Fruit fly (Drosophila melanogaster) whole organism, adult: ENCODE data around the gene Kdm5.

Source experiments
- CG11617 ChIP-seq: fragments of 200-800 bp; sonication (Bioruptor generic); optimal IDR thresholded peaks from 2 replicates; lab custom pipeline; 2017; ENCODE audit warnings: mild to moderate bottlenecking, missing biosample characterization, missing genetic modification reagents, missing genetic modification characterization
- CG12768 ChIP-seq: fragments of 200-800 bp; sonication (Bioruptor generic); optimal IDR thresholded peaks from 2 replicates; lab custom pipeline; 2017; ENCODE audit warnings: missing biosample characterization, missing genetic modification characterization, mild to moderate bottlenecking, moderate library complexity, missing genetic modification reagents
- CG14711 ChIP-seq: fragments of 200-800 bp; sonication (Bioruptor generic); optimal IDR thresholded peaks from 2 replicates; lab custom pipeline; 2018; ENCODE audit warnings: missing biosample characterization, mild to moderate bottlenecking, missing genetic modification characterization, moderate library complexity
- CG33017 ChIP-seq: fragments of 200-800 bp; sonication (Bioruptor generic); optimal IDR thresholded peaks from 2 replicates; lab custom pipeline; 2018; ENCODE audit warnings: missing biosample characterization, mild to moderate bottlenecking, missing genetic modification characterization, moderate library complexity
- CG5204 ChIP-seq: fragments of 200-800 bp; sonication (Bioruptor generic); optimal IDR thresholded peaks from 2 replicates; lab custom pipeline; 2016; ENCODE audit warnings: missing biosample characterization, missing genetic modification characterization
- CG7045 ChIP-seq: fragments of 200-800 bp; sonication (Bioruptor generic); optimal IDR thresholded peaks from 2 replicates; lab custom pipeline; 2017; ENCODE audit warnings: missing biosample characterization, mild to moderate bottlenecking, missing genetic modification characterization
- CG7101 ChIP-seq: fragments of 200-800 bp; sonication (Bioruptor generic); optimal IDR thresholded peaks from 2 replicates; lab custom pipeline; 2018; ENCODE audit warnings: missing biosample characterization, mild to moderate bottlenecking, missing genetic modification characterization, moderate library complexity
- Clk ChIP-seq: fragments of 200-800 bp; sonication (Bioruptor generic); optimal IDR thresholded peaks from 2 replicates; lab custom pipeline; 2017; ENCODE audit warnings: missing biosample characterization, missing genetic modification characterization
- Crg-1 ChIP-seq: fragments of 200-800 bp; sonication (Bioruptor generic); optimal IDR thresholded peaks from 2 replicates; lab custom pipeline; 2016; ENCODE audit warnings: missing biosample characterization, missing genetic modification characterization
- Hr96 ChIP-seq: fragments of 200-800 bp; sonication (Bioruptor generic); optimal IDR thresholded peaks from 2 replicates; lab custom pipeline; 2016; ENCODE audit warnings: missing biosample characterization, missing genetic modification characterization
- Mnt ChIP-seq: fragments of 200-800 bp; sonication (Bioruptor generic); optimal IDR thresholded peaks from 2 replicates; lab custom pipeline; 2016; ENCODE audit warnings: missing biosample characterization, mild to moderate bottlenecking, missing genetic modification characterization
- bab1 ChIP-seq: fragments of 200-800 bp; sonication (Bioruptor generic); optimal IDR thresholded peaks from 3 replicates; lab custom pipeline; 2019; ENCODE audit warnings: missing biosample characterization, mild to moderate bottlenecking, missing genetic modification characterization, moderate library complexity
- cic ChIP-seq: fragments of 200-800 bp; sonication (Bioruptor generic); optimal IDR thresholded peaks from 2 replicates; lab custom pipeline; 2017; ENCODE audit warnings: missing biosample characterization, mild to moderate bottlenecking, missing genetic modification characterization, moderate library complexity
- cnc ChIP-seq, 2 experiments: fragments of >200 bp; optimal IDR thresholded peaks; 2 replicates each; lab custom pipeline; 2017
- kay ChIP-seq: fragments of 200-800 bp; sonication (Bioruptor generic); peaks from one replicate; lab custom pipeline; 2016; ENCODE audit warnings: missing biosample characterization, missing genetic modification characterization, borderline replicate concordance
- ovo ChIP-seq: fragments of 200-800 bp; sonication (Bioruptor generic); optimal IDR thresholded peaks from 2 replicates; lab custom pipeline; 2016; ENCODE audit warnings: missing biosample characterization, missing genetic modification characterization
- pad ChIP-seq: fragments of 200-800 bp; sonication (Bioruptor generic); optimal IDR thresholded peaks from 3 replicates; lab custom pipeline; 2017; ENCODE audit warnings: missing biosample characterization, missing genetic modification characterization, mild to moderate bottlenecking, moderate library complexity, missing genetic modification reagents
- tj ChIP-seq: fragments of 200-800 bp; sonication (Bioruptor generic); optimal IDR thresholded peaks from 3 replicates; lab custom pipeline; 2017; ENCODE audit warnings: missing biosample characterization, mild to moderate bottlenecking, missing genetic modification characterization, moderate library complexity
- toe ChIP-seq: fragments of 200-800 bp; sonication (Bioruptor generic); optimal IDR thresholded peaks from 2 replicates; lab custom pipeline; 2016; ENCODE audit warnings: missing biosample characterization, missing genetic modification characterization

Gene Kdm5

DNA sequence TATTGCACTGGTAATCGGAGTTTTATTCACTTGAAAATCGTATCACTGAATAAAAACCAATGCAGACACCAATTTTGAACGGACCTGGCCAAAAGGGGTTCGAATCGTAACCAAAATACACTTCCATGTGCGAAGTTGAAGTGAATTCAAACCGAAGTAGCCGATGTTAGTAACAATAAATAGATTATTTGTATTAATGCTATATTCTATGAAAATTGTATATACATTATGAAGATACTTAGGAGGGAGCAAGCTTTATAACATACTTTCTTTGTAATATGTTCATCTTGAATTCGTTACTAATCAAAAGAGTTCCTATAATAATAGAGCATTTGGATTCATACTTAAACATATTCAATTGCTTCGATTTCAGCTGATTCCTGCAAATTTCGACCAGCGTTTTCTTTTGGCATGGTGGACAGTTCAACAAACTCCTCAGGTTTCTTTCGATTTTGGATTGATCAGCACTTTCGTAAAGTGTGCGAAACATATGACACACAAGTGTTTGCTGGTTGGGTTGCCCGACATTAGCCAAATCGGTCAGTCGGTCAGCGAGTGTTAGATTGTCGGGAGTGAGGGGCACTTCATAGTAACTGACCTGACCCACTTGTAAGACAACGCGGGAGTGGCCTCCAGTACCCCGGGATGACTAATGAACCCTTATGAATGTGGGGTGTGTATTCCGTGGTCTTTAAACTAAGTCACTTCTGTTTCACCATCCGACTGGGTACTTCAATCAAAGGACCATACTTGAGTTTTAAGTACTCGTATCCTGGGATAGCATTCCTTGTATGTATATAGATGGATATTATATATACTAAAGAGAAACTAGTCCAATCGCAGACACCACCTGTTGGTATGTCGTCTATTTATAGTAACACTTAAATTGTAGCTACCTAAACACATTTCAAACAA lies 31.3 kb downstream of the Kdm5 start, which contains the start of the genes CG13992 and Ucp4C:
Gene CG13992 (minus strand): TSS at position 51 of the 915 bp plus-strand sequence.
Gene Ucp4C (plus strand): TSS at position 865 of the 915 bp plus-strand sequence.
- TF ChIP-seq CG7045 (GFP tag; lab: Kevin White, UChicago) (no peak), bab1 (GFP tag; lab: Kevin White, UChicago) (peak; percentile 21), toe (GFP tag; lab: Kevin White, UChicago) (no peak), tj (GFP tag; lab: Kevin White, UChicago) (peak; percentile 99)

DNA sequence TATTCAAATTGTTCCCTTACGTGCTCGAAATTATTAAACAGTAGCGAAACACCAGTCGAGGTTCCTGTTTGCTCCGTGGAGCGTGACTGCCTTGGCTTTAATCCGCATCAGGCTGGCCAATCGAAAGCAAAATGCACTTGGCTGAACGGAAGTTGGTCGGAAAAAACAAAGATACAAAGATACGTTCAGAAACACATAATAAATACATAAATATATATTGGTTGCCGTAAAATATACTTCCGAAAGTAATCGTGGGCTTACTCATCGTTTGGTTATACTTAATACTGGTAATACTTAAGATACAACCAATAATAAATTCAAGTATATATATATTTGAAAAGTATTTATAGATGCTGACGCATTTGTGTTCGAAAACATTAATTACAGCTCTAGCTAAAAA lies 34.5 kb downstream of the Kdm5 start, which contains the start of gene psd:
Gene psd (minus strand): TSS at position 101 of the 400 bp plus-strand sequence.
- TF ChIP-seq cic (no peak), CG14711 (no peak), Hr96 (GFP tag; lab: Kevin White, UChicago) (no peak), Clk (GFP tag; lab: Kevin White, UChicago) (no peak), CG33017 (tag; lab: Kevin White, UChicago) (no peak), CG5204 (GFP tag; lab: Kevin White, UChicago) (no peak), CG11617 (no peak), CG12768 (GFP tag; lab: Kevin White, UChicago) (no peak), CG7045 (GFP tag; lab: Kevin White, UChicago) (no peak), bab1 (GFP tag; lab: Kevin White, UChicago) (no peak), Mnt (GFP tag; lab: Kevin White, UChicago) (no peak), pad (GFP tag; lab: Kevin White, UChicago) (no peak), CG7101 (tag; lab: Kevin White, UChicago) (no peak), toe (GFP tag; lab: Kevin White, UChicago) (no peak), cnc (optimal IDR thresholded peaks at IDR 0.05; lab: Kevin White, UChicago) (no peak), ovo (no peak), tj (GFP tag; lab: Kevin White, UChicago) (no peak)

DNA sequence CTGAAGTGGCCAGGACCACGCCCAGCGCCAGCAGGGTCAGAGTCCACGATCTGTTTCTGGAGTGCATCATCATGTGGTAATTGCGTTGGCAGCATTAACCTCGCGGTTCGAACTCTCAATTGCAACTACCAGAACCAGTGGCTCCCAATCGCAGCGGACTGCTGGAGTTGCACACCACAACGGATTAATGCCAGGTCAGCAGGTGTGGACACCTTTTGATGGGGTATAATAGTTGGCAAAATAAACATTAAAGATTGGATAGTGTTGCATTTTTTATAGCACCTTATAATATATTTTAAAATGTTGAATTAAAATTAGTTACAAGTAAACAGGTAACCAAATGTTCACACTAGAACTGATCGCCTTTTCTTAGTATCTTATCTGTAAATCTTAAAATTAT lies 35.1 kb downstream of the Kdm5 start:
- TF ChIP-seq tj (GFP tag; lab: Kevin White, UChicago) (peak; percentile 94), cnc (optimal IDR thresholded peaks at IDR 0.05; lab: Kevin White, UChicago) (no peak)

DNA sequence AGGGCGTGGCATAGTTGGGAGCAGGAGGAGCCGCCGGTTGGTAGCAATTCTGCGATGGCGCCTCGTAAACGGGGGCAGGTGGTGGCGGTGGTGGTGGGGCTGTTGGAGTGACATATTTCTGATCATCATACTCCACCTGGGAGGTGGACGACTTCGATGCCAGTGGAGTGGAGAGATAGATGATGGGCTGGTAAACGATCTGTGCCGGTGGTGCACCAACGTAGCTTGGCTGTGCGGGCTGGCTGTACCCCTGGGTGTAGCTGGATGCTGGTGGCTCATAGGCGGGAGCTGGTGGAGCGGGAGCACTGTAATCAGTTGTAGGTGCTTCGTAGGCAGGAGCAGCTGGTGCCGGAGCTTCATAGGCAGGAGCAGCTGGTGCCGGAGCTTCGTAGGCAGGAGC lies 36.0 kb downstream of the Kdm5 start:
- TF ChIP-seq CG12768 (GFP tag; lab: Kevin White, UChicago) (no peak), pad (GFP tag; lab: Kevin White, UChicago) (no peak), ovo (no peak)

DNA sequence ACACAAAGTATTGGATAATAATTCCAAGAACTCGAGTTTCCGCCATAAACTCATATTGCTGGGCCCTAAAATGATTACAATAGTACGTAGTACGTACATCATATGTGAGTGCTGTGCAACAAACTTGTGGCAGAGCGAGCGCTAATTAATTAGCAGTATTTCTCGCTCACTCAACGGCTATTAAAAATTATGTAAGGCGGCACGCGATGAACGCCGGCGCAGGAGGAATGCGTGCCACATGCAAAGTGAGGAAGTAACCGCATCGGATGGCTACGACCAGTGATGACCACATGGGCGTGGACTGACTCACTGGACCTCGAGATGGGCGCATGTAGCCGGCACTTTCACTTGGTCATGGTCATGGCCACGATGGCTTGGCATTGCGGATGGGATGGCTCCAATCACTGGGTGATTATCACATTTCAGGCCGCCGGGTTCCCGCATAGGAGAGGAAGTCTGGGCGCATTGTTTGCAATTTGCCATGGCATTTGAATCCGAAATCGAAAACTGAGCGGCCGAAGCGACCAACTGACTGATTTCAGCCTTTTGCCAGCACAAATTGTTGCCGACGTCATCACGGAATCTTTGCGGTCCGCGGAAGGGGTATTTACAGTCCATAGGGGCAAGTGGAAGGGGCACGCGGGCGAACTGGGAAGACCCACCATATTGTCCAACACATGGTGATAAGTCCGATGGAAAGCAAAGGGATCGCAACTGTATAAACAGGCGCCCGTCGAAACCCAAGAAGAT lies 38.0 kb downstream of the Kdm5 start:
- TF ChIP-seq tj (GFP tag; lab: Kevin White, UChicago) (peak; percentile 93), cnc (optimal IDR thresholded peaks at IDR 0.05; lab: Kevin White, UChicago) (no peak), kay (GFP tag; lab: Kevin White, UChicago) (no peak), Crg-1 (GFP tag; lab: Kevin White, UChicago) (peak; percentile 0), pad (GFP tag; lab: Kevin White, UChicago) (no peak), Mnt (GFP tag; lab: Kevin White, UChicago) (no peak), CG12768 (GFP tag; lab: Kevin White, UChicago) (no peak), Clk (GFP tag; lab: Kevin White, UChicago) (no peak), CG14711 (no peak), CG33017 (tag; lab: Kevin White, UChicago) (no peak)

DNA sequence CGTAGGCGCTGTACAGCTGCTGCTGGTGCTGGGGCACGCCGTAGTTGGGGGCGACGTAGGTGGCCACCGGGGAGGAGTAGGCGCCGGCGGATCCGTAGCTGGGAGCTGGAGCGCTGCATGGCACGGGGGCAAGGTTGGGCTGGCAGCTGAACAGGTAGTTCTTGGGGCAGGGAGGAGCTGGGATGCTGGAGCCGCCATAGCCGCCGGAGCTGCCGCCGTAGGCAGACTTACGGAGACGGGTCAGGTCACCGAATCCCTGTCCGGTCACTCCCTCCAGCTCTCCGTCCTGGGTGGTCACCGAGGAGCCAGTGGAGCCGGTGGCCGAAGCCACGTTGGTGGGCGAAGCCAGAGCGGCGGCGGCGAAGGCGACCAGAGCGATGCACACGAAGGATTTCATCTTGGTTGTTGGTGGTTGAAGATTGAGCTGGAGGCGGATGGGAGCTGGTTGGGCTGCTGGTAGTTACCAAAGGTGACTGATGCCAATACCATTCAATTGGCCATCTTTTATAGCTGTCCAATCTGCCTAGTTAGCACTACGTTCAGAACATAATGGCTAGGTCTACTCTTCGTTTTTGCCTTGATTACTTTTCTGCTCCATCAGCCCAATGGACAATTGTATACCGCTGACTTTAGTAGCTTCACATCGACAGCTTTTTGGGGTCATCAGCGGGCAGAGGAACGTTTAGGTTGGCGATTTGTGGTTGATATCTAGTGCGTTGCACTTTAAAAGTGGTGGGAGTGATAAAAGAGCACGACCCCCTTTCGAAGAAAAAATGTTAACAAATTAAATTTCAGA lies 39.2 kb downstream of the Kdm5 start, which contains the start of gene Vm26Aa:
Gene Vm26Aa (minus strand): TSS at position 478 of the 796 bp plus-strand sequence.
- peak; percentile 98 for TF ChIP-seq tj (GFP tag; lab: Kevin White, UChicago)
- no peak for TF ChIP-seq pad (GFP tag; lab: Kevin White, UChicago)
